Worm (Caenorhabditis elegans) whole organism, young adult: ENCODE measurements around the gene F02H6.2.

Experiments
- B0261.1 ChIP-seq: sonication (generic microtip); optimal IDR thresholded peaks from 2 replicates; lab custom pipeline; 2016; ENCODE audit warnings: mild to moderate bottlenecking, missing genetic modification characterization, moderate library complexity, missing compliant biosample characterization
- C17E4.6 ChIP-seq: fragments of 200-800 bp; sonication (Bioruptor generic); IDR thresholded peaks from 2 replicates; pipeline ENCODE4 v1.3.6; 2022; ENCODE audit warnings: missing genetic modification reagents, missing genetic modification characterization, missing compliant biosample characterization
- D2030.7 ChIP-seq: fragments of 200-800 bp; sonication (Bioruptor generic); IDR thresholded peaks from 2 replicates; pipeline ENCODE4 v1.3.6; 2022; ENCODE audit warnings: missing genetic modification reagents, missing genetic modification characterization, missing compliant biosample characterization
- F10E7.11 ChIP-seq: sonication (generic microtip); optimal IDR thresholded peaks from 2 replicates; lab custom pipeline; 2017; ENCODE audit warnings: mild to moderate bottlenecking, missing genetic modification characterization, moderate library complexity, missing compliant biosample characterization
- F23B12.7 ChIP-seq: sonication (generic microtip); optimal IDR thresholded peaks from 2 replicates; lab custom pipeline; 2017; ENCODE audit warnings: missing genetic modification characterization, mild to moderate bottlenecking, missing compliant biosample characterization, antibody characterized with exemption, moderate library complexity; ENCODE audit not compliant: insufficient read depth
- F37B4.10 ChIP-seq: fragments of 200-800 bp; sonication (Bioruptor generic); IDR thresholded peaks from 2 replicates; pipeline ENCODE4 v1.3.6; 2022; ENCODE audit warnings: missing genetic modification characterization, missing compliant biosample characterization
- F49E8.2 ChIP-seq: sonication (generic microtip); optimal IDR thresholded peaks from 3 replicates; lab custom pipeline; 2017; ENCODE audit warnings: missing genetic modification characterization, mild to moderate bottlenecking, missing compliant biosample characterization, antibody characterized with exemption, moderate library complexity; ENCODE audit not compliant: insufficient read depth
- F52B5.7 ChIP-seq: sonication (generic microtip); optimal IDR thresholded peaks from 2 replicates; lab custom pipeline; 2016; ENCODE audit warnings: mild to moderate bottlenecking, missing genetic modification characterization, missing compliant biosample characterization
- K12H6.12 ChIP-seq: fragments of 200-800 bp; sonication (Bioruptor generic); optimal IDR thresholded peaks from 2 replicates; lab custom pipeline; 2018; ENCODE audit warnings: mild to moderate bottlenecking, missing genetic modification characterization, missing compliant biosample characterization
- Y53F4B.3 ChIP-seq: fragments of 200-800 bp; sonication (Bioruptor generic); IDR thresholded peaks from 2 replicates; pipeline ENCODE4 v1.3.6; 2022; ENCODE audit warnings: missing genetic modification reagents, missing genetic modification characterization, missing compliant biosample characterization
- Y53G8AR.9 ChIP-seq: fragments of 200-800 bp; sonication (Bioruptor generic); conservative IDR thresholded peaks from 2 replicates; pipeline ENCODE4 v1.3.6; 2022; ENCODE audit warnings: missing genetic modification reagents, missing genetic modification characterization, missing compliant biosample characterization
- Y56A3A.18 ChIP-seq: fragments of 200-800 bp; sonication (Bioruptor generic); IDR thresholded peaks from 2 replicates; pipeline ENCODE4 v1.3.6; 2022; ENCODE audit warnings: missing genetic modification reagents, missing genetic modification characterization, missing compliant biosample characterization
- Y67H2A.10 ChIP-seq: fragments of 200-800 bp; sonication (Bioruptor generic); conservative IDR thresholded peaks from 2 replicates; pipeline ENCODE4 v1.3.6; 2022; ENCODE audit warnings: missing genetic modification reagents, missing genetic modification characterization, missing compliant biosample characterization
- Y79H2A.3 ChIP-seq: fragments of 200-800 bp; sonication (Bioruptor generic); conservative IDR thresholded peaks from 2 replicates; pipeline ENCODE4 v1.3.6; 2022; ENCODE audit warnings: missing genetic modification reagents, missing genetic modification characterization, missing compliant biosample characterization
- Y95B8A.8 ChIP-seq: fragments of 200-800 bp; sonication (Bioruptor generic); IDR thresholded peaks from 2 replicates; pipeline ENCODE4 v1.3.6; 2022; ENCODE audit warnings: missing genetic modification reagents, missing genetic modification characterization, missing compliant biosample characterization
- ama-1 ChIP-seq, 3 experiments: fragments of 150-350 bp in 1 of 3; sonication (generic microtip) in 2 of 3; optimal IDR thresholded peaks; 2 replicates each; lab custom pipeline; 2014 to 2018; ENCODE audit warnings: missing biosample characterization in 2 of 3, missing genetic modification characterization in 2 of 3, missing genetic modification reagents in 2 of 3
- aptf-3 ChIP-seq: fragments of 200-800 bp; sonication (Bioruptor generic); IDR thresholded peaks from 2 replicates; pipeline ENCODE4 v1.3.6; 2022; ENCODE audit warnings: missing genetic modification characterization, missing compliant biosample characterization
- atf-7 ChIP-seq: sonication (generic microtip); optimal IDR thresholded peaks from 2 replicates; lab custom pipeline; 2017; ENCODE audit warnings: mild to moderate bottlenecking, missing genetic modification characterization, missing compliant biosample characterization
- attf-5 ChIP-seq: fragments of 200-800 bp; sonication (Bioruptor generic); optimal IDR thresholded peaks from 2 replicates; lab custom pipeline; 2018; ENCODE audit warnings: mild to moderate bottlenecking, missing genetic modification characterization, missing compliant biosample characterization
- cebp-1 ChIP-seq, 2 experiments: fragments of 200-800 bp in 1 of 2; sonication (Bioruptor generic) in 1 of 2; sonication (generic microtip) in 1 of 2; IDR thresholded peaks in 1 of 2; optimal IDR thresholded peaks in 1 of 2; 2 replicates each; pipeline versions ENCODE4 v1.3.6 to Lab custom; 2017 to 2022; ENCODE audit warnings: missing compliant biosample characterization in 2 of 2, missing genetic modification characterization in 2 of 2, mild to moderate bottlenecking in 1 of 2, missing genetic modification reagents in 1 of 2, moderate library complexity in 1 of 2
- ceh-100 ChIP-seq: fragments of 200-800 bp; sonication (Bioruptor generic); IDR thresholded peaks from 2 replicates; pipeline ENCODE4 v1.3.6; 2022; ENCODE audit warnings: missing genetic modification reagents, missing genetic modification characterization, missing compliant biosample characterization
- dox-1 ChIP-seq: fragments of 200-800 bp; sonication (Bioruptor generic); IDR thresholded peaks from 2 replicates; pipeline ENCODE4 v1.3.6; 2022; ENCODE audit warnings: missing genetic modification reagents, missing genetic modification characterization, missing compliant biosample characterization
- dpff-1 ChIP-seq: sonication (generic microtip); optimal IDR thresholded peaks from 2 replicates; lab custom pipeline; 2017; ENCODE audit warnings: mild to moderate bottlenecking, missing genetic modification characterization, missing compliant biosample characterization
- efl-1 ChIP-seq: fragments of 150-350 bp; optimal IDR thresholded peaks from 2 replicates; lab custom pipeline; 2014; ENCODE audit warnings: missing biosample characterization, missing genetic modification reagents, missing genetic modification characterization
- ets-4 ChIP-seq: fragments of 200-800 bp; sonication (Bioruptor generic); optimal IDR thresholded peaks from 2 replicates; lab custom pipeline; 2018; ENCODE audit warnings: mild to moderate bottlenecking, missing genetic modification characterization, missing compliant biosample characterization
- fkh-3 ChIP-seq: sonication (generic microtip); optimal IDR thresholded peaks from 2 replicates; lab custom pipeline; 2016; ENCODE audit warnings: mild to moderate bottlenecking, missing genetic modification characterization, missing compliant biosample characterization
- him-1 ChIP-seq: sonication (generic microtip); optimal IDR thresholded peaks from 2 replicates; lab custom pipeline; 2016; ENCODE audit warnings: missing genotype, missing genetic modification reagents, missing genetic modification characterization, missing compliant biosample characterization
- let-607 ChIP-seq, 2 experiments: fragments of 200-800 bp in 1 of 2; sonication (Bioruptor generic) in 1 of 2; sonication (generic microtip) in 1 of 2; optimal IDR thresholded peaks; 2 replicates each; lab custom pipeline; 2016 to 2018; ENCODE audit warnings: mild to moderate bottlenecking in 2 of 2, missing compliant biosample characterization in 2 of 2, missing genetic modification characterization in 2 of 2, moderate library complexity in 2 of 2, missing genotype in 1 of 2
- lin-54 ChIP-seq: fragments of 200-800 bp; sonication (Bioruptor generic); optimal IDR thresholded peaks from 2 replicates; lab custom pipeline; 2018; ENCODE audit warnings: mild to moderate bottlenecking, missing genetic modification characterization, missing compliant biosample characterization
- madf-10 ChIP-seq: sonication (generic microtip); optimal IDR thresholded peaks from 2 replicates; lab custom pipeline; 2016; ENCODE audit warnings: mild to moderate bottlenecking, missing genetic modification characterization, missing compliant biosample characterization
- madf-8 ChIP-seq: fragments of 200-800 bp; sonication (Bioruptor generic); conservative IDR thresholded peaks from 2 replicates; pipeline ENCODE4 v1.3.6; 2022; ENCODE audit warnings: missing genetic modification reagents, missing genetic modification characterization, missing compliant biosample characterization
- mel-28 ChIP-seq: sonication (generic microtip); optimal IDR thresholded peaks from 2 replicates; lab custom pipeline; 2016; ENCODE audit warnings: borderline replicate concordance, mild to moderate bottlenecking, missing genetic modification characterization, missing compliant biosample characterization
- nhr-120 ChIP-seq: fragments of 200-800 bp; sonication (Bioruptor generic); IDR thresholded peaks from 2 replicates; pipeline ENCODE4 v1.3.6; 2022; ENCODE audit warnings: missing genetic modification characterization, missing compliant biosample characterization
- nhr-27 ChIP-seq: fragments of 200-800 bp; sonication (Bioruptor generic); optimal IDR thresholded peaks from 2 replicates; lab custom pipeline; 2018; ENCODE audit warnings: mild to moderate bottlenecking, missing genetic modification characterization, moderate library complexity, missing compliant biosample characterization
- nhr-80 ChIP-seq: sonication (generic microtip); optimal IDR thresholded peaks from 2 replicates; lab custom pipeline; 2016; ENCODE audit warnings: missing genetic modification characterization, missing compliant biosample characterization
- rcor-1 ChIP-seq: fragments of 200-800 bp; sonication (Bioruptor generic); IDR thresholded peaks from 2 replicates; pipeline ENCODE4 v1.3.6; 2022; ENCODE audit warnings: missing genetic modification reagents, missing genetic modification characterization, missing compliant biosample characterization
- snpc-1.1 ChIP-seq: sonication (generic microtip); optimal IDR thresholded peaks from 2 replicates; lab custom pipeline; 2017; ENCODE audit warnings: missing genetic modification characterization, mild to moderate bottlenecking, missing compliant biosample characterization, antibody characterized with exemption, moderate library complexity, missing genotype, missing genetic modification reagents; ENCODE audit not compliant: insufficient read depth
- snpc-1.3 ChIP-seq: sonication (generic microtip); optimal IDR thresholded peaks from 2 replicates; lab custom pipeline; 2017; ENCODE audit warnings: missing genetic modification characterization, mild to moderate bottlenecking, missing compliant biosample characterization, antibody characterized with exemption, moderate library complexity, missing genotype, missing genetic modification reagents; ENCODE audit not compliant: insufficient read depth
- snpc-3.4 ChIP-seq: sonication (generic microtip); optimal IDR thresholded peaks from 2 replicates; lab custom pipeline; 2017; ENCODE audit warnings: missing genetic modification characterization, mild to moderate bottlenecking, missing compliant biosample characterization, antibody characterized with exemption, moderate library complexity, missing genotype, missing genetic modification reagents
- sptf-2 ChIP-seq: fragments of 200-800 bp; sonication (Bioruptor generic); optimal IDR thresholded peaks from 2 replicates; lab custom pipeline; 2018; ENCODE audit warnings: mild to moderate bottlenecking, missing genetic modification characterization, missing compliant biosample characterization
- tbp1 ChIP-seq: fragments of 200-800 bp; sonication (Bioruptor generic); optimal IDR thresholded peaks from 2 replicates; lab custom pipeline; 2018; ENCODE audit warnings: mild to moderate bottlenecking, missing genetic modification characterization, missing compliant biosample characterization
- tbx-9 ChIP-seq: sonication (generic microtip); optimal IDR thresholded peaks from 2 replicates; lab custom pipeline; 2016; ENCODE audit warnings: borderline replicate concordance, missing genetic modification characterization, inconsistent platforms, missing compliant biosample characterization
- tlf-1 ChIP-seq: fragments of 200-800 bp; sonication (Bioruptor generic); optimal IDR thresholded peaks from 2 replicates; lab custom pipeline; 2018; ENCODE audit warnings: mild to moderate bottlenecking, missing genetic modification characterization, missing compliant biosample characterization
- ztf-22 ChIP-seq: fragments of 200-800 bp; sonication (Bioruptor generic); optimal IDR thresholded peaks from 2 replicates; lab custom pipeline; 2018; ENCODE audit warnings: mild to moderate bottlenecking, missing genetic modification characterization, moderate library complexity, missing compliant biosample characterization
- ztf-26 ChIP-seq: sonication (generic microtip); optimal IDR thresholded peaks from 2 replicates; lab custom pipeline; 2017; ENCODE audit warnings: missing genetic modification characterization, missing compliant biosample characterization
- ztf-3 ChIP-seq: fragments of 200-800 bp; sonication (Bioruptor generic); optimal IDR thresholded peaks from 2 replicates; lab custom pipeline; 2018; ENCODE audit warnings: mild to moderate bottlenecking, missing genetic modification characterization, missing compliant biosample characterization

The F02H6.2 gene

ce11 chrIV:14224912-14225311 is 28.6 kb downstream of the F02H6.2 start (continued):
- TF ChIP-seq efl-1 (GFP tag; lab: Kevin White, UChicago) (no peak), Y53F4B.3 (GFP tag; lab: Robert Waterston, UW) (0 out of 2 replicates have a peak, but pooled peaks have one; percentile 16), ztf-26 (tag; lab: Kevin White, UChicago) (peak; percentile 26), snpc-1.3 (tag; lab: Kevin White, UChicago) (peak; percentile 88), dox-1 (GFP tag; lab: Robert Waterston, UW) (no peak; the same call in 1 of the 2 replicates), snpc-1.1 (tag; lab: Kevin White, UChicago) (peak; percentile 69), ama-1 (optimal IDR thresholded peaks at IDR 0.05; lab: Kevin White, UChicago) (no peak), ama-1 (GFP tag; optimal IDR thresholded peaks at IDR 0.05; lab: Kevin White, UChicago) (peak; percentile 33 to 86), Y95B8A.8 (GFP tag; lab: Robert Waterston, UW) (no peak), B0261.1 (tag; lab: Kevin White, UChicago) (peak; percentile 85), atf-7 (peak; percentile 34), Y56A3A.18 (GFP tag; lab: Robert Waterston, UW) (peak; percentile 69; the same call in 1 of the 2 replicates), aptf-3 (GFP tag; lab: Robert Waterston, UW) (0 out of 2 replicates have a peak, but pooled peaks have one; percentile 55), rcor-1 (peak; percentile 88), F23B12.7 (tag; lab: Kevin White, UChicago) (peak; percentile 78), F10E7.11 (tag; lab: Kevin White, UChicago) (no peak), tbp1 (GFP tag; lab: Kevin White, UChicago) (peak; percentile 99), lin-54 (peak; percentile 67), F52B5.7 (tag; lab: Kevin White, UChicago) (peak; percentile 44), madf-8 (GFP tag; lab: Robert Waterston, UW) (no peak), snpc-3.4 (tag; lab: Kevin White, UChicago) (peak; percentile 62), ets-4 (GFP tag; lab: Kevin White, UChicago) (no peak), tbx-9 (tag; lab: Kevin White, UChicago) (no peak), K12H6.12 (tag; lab: Kevin White, UChicago) (no peak), ceh-100 (peak; percentile 48), D2030.7 (peak; percentile 76), nhr-120 (GFP tag; lab: Robert Waterston, UW) (0 out of 2 replicates have a peak, but pooled peaks have one; percentile 83), let-607 (tag; optimal IDR thresholded peaks at IDR 0.05; lab: Kevin White, UChicago) (no peak), him-1 (tag; lab: Kevin White, UChicago) (peak; percentile 88), tlf-1 (peak; percentile 27), nhr-80 (peak; percentile 4), C17E4.6 (GFP tag; lab: Robert Waterston, UW) (no peak), ztf-22 (GFP tag; lab: Kevin White, UChicago) (no peak), cebp-1 (GFP tag; IDR thresholded peaks at IDR 0.05; lab: Robert Waterston, UW) (peak; percentile 45; the same call in 1 of the 2 replicates), cebp-1 (tag; optimal IDR thresholded peaks at IDR 0.05; lab: Kevin White, UChicago) (no peak), Y53G8AR.9 (peak; percentile 34; the same call in 1 of the 2 replicates), mel-28 (tag; lab: Kevin White, UChicago) (no peak), madf-10 (tag; lab: Kevin White, UChicago) (peak; percentile 33), Y79H2A.3 (0 out of 2 replicates have a peak, but pooled peaks have one; percentile 41), fkh-3 (tag; lab: Kevin White, UChicago) (no peak), sptf-2 (GFP tag; lab: Kevin White, UChicago) (peak; percentile 92), ztf-3 (GFP tag; lab: Kevin White, UChicago) (no peak), nhr-27 (no peak), attf-5 (GFP tag; lab: Kevin White, UChicago) (peak; percentile 69), Y67H2A.10 (peak; percentile 63; the same call in 1 of the 2 replicates), F37B4.10 (GFP tag; lab: Robert Waterston, UW) (no peak), F49E8.2 (peak; percentile 78), dpff-1 (tag; lab: Kevin White, UChicago) (no peak)
